Fruit fly (Drosophila melanogaster) whole organism, embryonic: ENCODE data around the gene Pak.

Experiments
- Atf-2 ChIP-seq: fragments of 200-800 bp; sonication (Bioruptor generic); optimal IDR thresholded peaks from 2 replicates; lab custom pipeline; 2016; ENCODE audit warnings: missing biosample characterization, missing genetic modification characterization
- Bteb2 ChIP-seq: fragments of 200-800 bp; sonication (Bioruptor generic); optimal IDR thresholded peaks from 2 replicates; lab custom pipeline; 2016; ENCODE audit warnings: missing biosample characterization, missing genetic modification characterization
- CG10209 ChIP-seq: fragments of 200-800 bp; sonication (Bioruptor generic); optimal IDR thresholded peaks from 3 replicates; lab custom pipeline; 2017; ENCODE audit warnings: missing biosample characterization, mild to moderate bottlenecking, missing genetic modification characterization, missing genetic modification reagents
- CG10959 ChIP-seq: fragments of 200-800 bp; sonication (Bioruptor generic); IDR thresholded peaks from 2 replicates; pipeline ENCODE4 v1.3.6; 2022; ENCODE audit warnings: missing biosample characterization, missing genetic modification characterization
- CG11696 ChIP-seq: fragments of 200-800 bp; sonication (Bioruptor generic); IDR thresholded peaks from 2 replicates; pipeline ENCODE4 v1.3.6; 2022; ENCODE audit warnings: missing biosample characterization, missing genetic modification characterization
- CG12391 ChIP-seq: fragments of 200-800 bp; sonication (Bioruptor generic); optimal IDR thresholded peaks from 3 replicates; lab custom pipeline; 2018; ENCODE audit warnings: missing biosample characterization, mild to moderate bottlenecking, missing genetic modification characterization, moderate library complexity
- CG12942 ChIP-seq: fragments of 200-800 bp; sonication (Bioruptor generic); optimal IDR thresholded peaks from 3 replicates; lab custom pipeline; 2016; ENCODE audit warnings: missing biosample characterization, missing genetic modification characterization
- CG13424 ChIP-seq: fragments of 200-800 bp; sonication (Bioruptor generic); optimal IDR thresholded peaks from 2 replicates; lab custom pipeline; 2019; ENCODE audit warnings: missing biosample characterization, mild to moderate bottlenecking, missing genetic modification characterization, moderate library complexity
- CG15514 ChIP-seq: fragments of 200-800 bp; sonication (Bioruptor generic); optimal IDR thresholded peaks from 3 replicates; lab custom pipeline; 2017; ENCODE audit warnings: missing biosample characterization, missing genetic modification characterization, mild to moderate bottlenecking, moderate library complexity, missing genetic modification reagents
- CG17385 ChIP-seq: fragments of 200-800 bp; sonication (Bioruptor generic); optimal IDR thresholded peaks from 3 replicates; lab custom pipeline; 2018; ENCODE audit warnings: missing biosample characterization, mild to moderate bottlenecking, missing genetic modification characterization
- CG17829 ChIP-seq: fragments of 200-800 bp; optimal IDR thresholded peaks from 2 replicates; lab custom pipeline; 2019; ENCODE audit warnings: missing biosample characterization, mild to moderate bottlenecking, missing genetic modification characterization, moderate library complexity
- CG2678 ChIP-seq: fragments of 200-800 bp; sonication (Bioruptor generic); optimal IDR thresholded peaks from 3 replicates; lab custom pipeline; 2019; ENCODE audit warnings: missing biosample characterization, mild to moderate bottlenecking, missing genetic modification characterization, moderate library complexity
- CG2875 ChIP-seq: fragments of 200-800 bp; sonication (Bioruptor generic); optimal IDR thresholded peaks from 2 replicates; lab custom pipeline; 2017; ENCODE audit warnings: missing biosample characterization, mild to moderate bottlenecking, missing genetic modification characterization, missing genetic modification reagents
- CG3065 ChIP-seq: fragments of 200-800 bp; sonication (Bioruptor generic); optimal IDR thresholded peaks from 2 replicates; lab custom pipeline; 2016; ENCODE audit warnings: missing biosample characterization, missing genetic modification characterization
- CG31365 ChIP-seq: fragments of 200-800 bp; sonication (Bioruptor generic); optimal IDR thresholded peaks from 2 replicates; lab custom pipeline; 2018; ENCODE audit warnings: missing biosample characterization, mild to moderate bottlenecking, missing genetic modification characterization
- CG3281 ChIP-seq: fragments of 200-800 bp; sonication (Bioruptor generic); optimal IDR thresholded peaks from 3 replicates; lab custom pipeline; 2017; ENCODE audit warnings: missing biosample characterization, mild to moderate bottlenecking, missing genetic modification characterization
- CG34422 ChIP-seq: fragments of 200-800 bp; sonication (Bioruptor generic); IDR thresholded peaks from 3 replicates; pipeline ENCODE4 v1.3.6; 2022; ENCODE audit warnings: missing biosample characterization, missing genetic modification characterization
- CG4854 ChIP-seq: fragments of 200-800 bp; sonication (Bioruptor generic); optimal IDR thresholded peaks from 2 replicates; lab custom pipeline; 2016; ENCODE audit warnings: missing biosample characterization, missing genetic modification characterization, inconsistent platforms
- CG7372 ChIP-seq: fragments of 200-800 bp; sonication (Bioruptor generic); IDR thresholded peaks from 2 replicates; pipeline ENCODE4 v1.3.6; 2022; ENCODE audit warnings: missing biosample characterization, missing genetic modification characterization
- CG7987 ChIP-seq: fragments of 200-800 bp; sonication (Bioruptor generic); optimal IDR thresholded peaks from 2 replicates; lab custom pipeline; 2018; ENCODE audit warnings: missing biosample characterization, mild to moderate bottlenecking, missing genetic modification characterization, moderate library complexity
- CG8290 ChIP-seq, 3 experiments: fragments of 200-800 bp; sonication (Bioruptor generic); optimal IDR thresholded peaks; 2 replicates each; lab custom pipeline; 2016 to 2019; ENCODE audit warnings: missing biosample characterization in 3 of 3, missing genetic modification characterization in 3 of 3, mild to moderate bottlenecking in 2 of 3, moderate library complexity in 1 of 3
- Camta ChIP-seq: fragments of 200-800 bp; sonication (Bioruptor generic); optimal IDR thresholded peaks from 2 replicates; lab custom pipeline; 2016; ENCODE audit warnings: missing biosample characterization, missing genetic modification characterization
- D ChIP-seq, 2 experiments: fragments of 200-800 bp in 1 of 2; fragments of >200 bp in 1 of 2; sonication (Bioruptor generic) in 1 of 2; optimal IDR thresholded peaks; 2 replicates in 1 of 2; 3 replicates in 1 of 2; lab custom pipeline; 2017; ENCODE audit warnings: mild to moderate bottlenecking in 1 of 2, missing biosample characterization in 1 of 2, missing genetic modification characterization in 1 of 2, missing genetic modification reagents in 1 of 2
- Eip74EF ChIP-seq, 2 experiments: fragments of 200-800 bp in 1 of 2; fragments of >200 bp in 1 of 2; sonication (Bioruptor generic) in 1 of 2; optimal IDR thresholded peaks; 2 replicates each; lab custom pipeline; 2017 to 2019; ENCODE audit warnings: missing biosample characterization in 2 of 2, missing genetic modification characterization in 2 of 2, mild to moderate bottlenecking in 1 of 2, moderate library complexity in 1 of 2
- HHEX ChIP-seq: fragments of 200-800 bp; sonication (Bioruptor generic); optimal IDR thresholded peaks from 3 replicates; lab custom pipeline; 2017; ENCODE audit warnings: missing biosample characterization, mild to moderate bottlenecking, missing genetic modification characterization, missing genetic modification reagents
- HmgZ ChIP-seq: fragments of 200-800 bp; sonication (Bioruptor generic); optimal IDR thresholded peaks from 2 replicates; lab custom pipeline; 2018; ENCODE audit warnings: missing biosample characterization, mild to moderate bottlenecking, missing genetic modification characterization
- Hr3 ChIP-seq: fragments of 200-800 bp; sonication (Bioruptor generic); optimal IDR thresholded peaks from 3 replicates; lab custom pipeline; 2016; ENCODE audit warnings: missing biosample characterization, missing genetic modification characterization
- Nf-YA ChIP-seq: fragments of 200-800 bp; sonication (Bioruptor generic); IDR thresholded peaks from 2 replicates; pipeline ENCODE4 v1.3.6; 2022; ENCODE audit warnings: missing biosample characterization, missing genetic modification characterization
- Optix ChIP-seq: fragments of 200-800 bp; sonication (Bioruptor generic); IDR thresholded peaks from 3 replicates; pipeline ENCODE4 v1.3.6; 2022; ENCODE audit warnings: missing biosample characterization, missing genetic modification characterization
- Scr ChIP-seq: fragments of 200-800 bp; sonication (Bioruptor generic); IDR thresholded peaks from 2 replicates; pipeline ENCODE4 v1.3.6; 2022; ENCODE audit warnings: missing biosample characterization, missing genetic modification characterization; ENCODE audit not compliant: partially characterized antibody
- Spps ChIP-seq: fragments of 200-800 bp; sonication (Bioruptor generic); optimal IDR thresholded peaks from 2 replicates; lab custom pipeline; 2018; ENCODE audit warnings: missing biosample characterization, mild to moderate bottlenecking, missing genetic modification characterization
- ara ChIP-seq: fragments of 200-800 bp; sonication (Bioruptor generic); IDR thresholded peaks from 2 replicates; pipeline ENCODE4 v1.3.6; 2022; ENCODE audit warnings: missing biosample characterization, missing genetic modification characterization
- br ChIP-seq: fragments of >200 bp; optimal IDR thresholded peaks from 2 replicates; lab custom pipeline; 2017
- crc ChIP-seq: fragments of 200-800 bp; sonication (Bioruptor generic); optimal IDR thresholded peaks from 2 replicates; lab custom pipeline; 2016; ENCODE audit warnings: missing biosample characterization, missing genetic modification characterization
- crol ChIP-seq: fragments of 200-800 bp; sonication (Bioruptor generic); IDR thresholded peaks from 2 replicates; pipeline ENCODE4 v1.3.6; 2022; ENCODE audit warnings: missing biosample characterization, missing genetic modification characterization
- dpn ChIP-seq, 2 experiments: fragments of 200-800 bp; sonication (Bioruptor generic); optimal IDR thresholded peaks; 3 replicates each; lab custom pipeline; 2016; ENCODE audit warnings: missing biosample characterization in 2 of 2, missing genetic modification characterization in 2 of 2
- lov ChIP-seq, 2 experiments: fragments of 200-800 bp in 1 of 2; fragments of >200 bp in 1 of 2; sonication (Bioruptor generic) in 1 of 2; IDR thresholded peaks in 1 of 2; optimal IDR thresholded peaks in 1 of 2; 2 replicates in 1 of 2; 3 replicates in 1 of 2; pipeline versions ENCODE4 v1.3.6 to Lab custom; 2017 to 2022; ENCODE audit warnings: missing biosample characterization in 1 of 2, missing genetic modification characterization in 1 of 2
- nerfin-1 ChIP-seq: fragments of 200-800 bp; sonication (Bioruptor generic); optimal IDR thresholded peaks from 3 replicates; lab custom pipeline; 2019; ENCODE audit warnings: missing biosample characterization, mild to moderate bottlenecking, missing genetic modification characterization, moderate library complexity
- p53 ChIP-seq: fragments of 200-800 bp; sonication (Bioruptor generic); optimal IDR thresholded peaks from 2 replicates; lab custom pipeline; 2016; ENCODE audit warnings: missing biosample characterization, missing genetic modification characterization
- pan ChIP-seq, 4 experiments: fragments of >200 bp in 3 of 4; fragments of 200-800 bp in 1 of 4; sonication (Bioruptor generic) in 1 of 4; optimal IDR thresholded peaks in 3 of 4; IDR thresholded peaks in 1 of 4; 2 replicates each; pipeline versions ENCODE4 v1.3.6 to Lab custom; 2017 to 2022; ENCODE audit warnings: missing biosample characterization in 2 of 4, missing genetic modification characterization in 2 of 4, mixed read lengths in 1 of 4
- prd ChIP-seq, 3 experiments: fragments of >200 bp in 2 of 3; fragments of 200-800 bp in 1 of 3; sonication (Bioruptor generic) in 1 of 3; optimal IDR thresholded peaks in 2 of 3; IDR thresholded peaks in 1 of 3; 2 replicates in 2 of 3; 3 replicates in 1 of 3; pipeline versions ENCODE4 v1.3.6 to Lab custom; 2017 to 2022; ENCODE audit warnings: missing biosample characterization in 1 of 3, missing genetic modification characterization in 1 of 3
- repo ChIP-seq: fragments of 200-800 bp; sonication (Bioruptor generic); optimal IDR thresholded peaks from 2 replicates; lab custom pipeline; 2016; ENCODE audit warnings: missing biosample characterization, missing genetic modification characterization
- salm ChIP-seq: fragments of 200-800 bp; sonication (Bioruptor generic); optimal IDR thresholded peaks from 2 replicates; lab custom pipeline; 2018; ENCODE audit warnings: missing biosample characterization, mild to moderate bottlenecking, missing genetic modification characterization
- tll ChIP-seq, 2 experiments: fragments of 200-800 bp in 1 of 2; fragments of >200 bp in 1 of 2; sonication (Bioruptor generic) in 1 of 2; optimal IDR thresholded peaks; 2 replicates each; lab custom pipeline; 2017 to 2019; ENCODE audit warnings: missing biosample characterization in 2 of 2, missing genetic modification characterization in 2 of 2, mild to moderate bottlenecking in 1 of 2, moderate library complexity in 1 of 2
- z ChIP-seq: fragments of 200-800 bp; sonication (Bioruptor generic); IDR thresholded peaks from 3 replicates; pipeline ENCODE4 v1.3.6; 2022; ENCODE audit warnings: missing biosample characterization, missing genetic modification characterization

The Pak gene

DNA sequence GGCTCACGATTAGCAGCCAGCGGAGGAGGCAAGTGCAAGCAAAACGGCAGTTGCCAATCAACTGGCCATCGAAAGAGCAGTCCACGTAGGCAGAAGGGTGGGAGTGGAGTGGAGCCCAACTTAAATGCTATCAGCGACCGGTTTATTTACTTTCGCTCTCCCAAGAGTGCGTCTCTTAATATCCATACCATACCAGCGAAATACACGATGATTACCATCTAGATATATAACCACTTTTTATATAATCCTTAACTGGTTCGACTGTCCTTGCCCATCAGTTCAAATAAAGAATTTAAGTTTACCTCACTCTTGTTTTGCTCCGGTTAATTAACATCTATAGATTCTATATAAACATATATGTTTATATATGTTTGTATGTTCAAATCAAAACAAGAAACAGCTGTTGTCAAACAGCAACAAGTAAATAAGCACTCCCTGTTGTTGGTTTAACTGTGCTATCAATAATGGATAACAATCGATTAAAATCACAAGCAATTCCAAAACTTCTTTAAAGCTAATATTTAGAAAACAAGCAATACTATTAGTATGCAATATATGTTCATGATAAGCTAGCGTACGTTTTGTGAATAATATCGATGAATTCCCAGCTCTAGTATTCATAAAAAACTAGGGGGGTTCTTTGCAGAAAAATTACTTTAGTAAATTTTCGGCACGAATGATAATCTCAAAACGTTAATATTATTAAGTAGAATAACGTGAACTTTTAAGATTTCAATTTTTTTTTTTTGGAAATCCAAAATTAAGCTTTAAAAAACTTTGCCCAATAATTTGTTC is 23.0 kb downstream of the Pak start (continued):
- TF ChIP-seq lov (optimal IDR thresholded peaks at IDR 0.05; lab: Kevin White, UChicago) (no peak), lov (GFP tag; IDR thresholded peaks at IDR 0.05; lab: Robert Waterston, UW) (no peak), Scr (peak; percentile 45), br (lab: Kevin White, UChicago) (no peak), CG31365 (tag; lab: Kevin White, UChicago) (peak; percentile 4), CG13424 (tag; lab: Kevin White, UChicago) (peak; percentile 42), CG34422 (peak; percentile 43; the same call in 1 of the 3 replicates), CG10959 (no peak), Eip74EF (GFP tag; optimal IDR thresholded peaks at IDR 0.05; lab: Kevin White, UChicago) (peak in 1 of 2 experiments; percentile 35), tll (GFP tag; optimal IDR thresholded peaks at IDR 0.05; lab: Kevin White, UChicago) (no peak), CG15514 (peak; percentile 84), CG2678 (tag; lab: Kevin White, UChicago) (peak; percentile 75), CG12942 (no peak), CG2875 (GFP tag; lab: Kevin White, UChicago) (peak; percentile 57), crc (GFP tag; lab: Kevin White, UChicago) (no peak), CG4854 (GFP tag; lab: Kevin White, UChicago) (peak; percentile 74), Nf-YA (GFP tag; lab: Robert Waterston, UW) (no peak), CG11696 (GFP tag; lab: Robert Waterston, UW) (no peak), CG12391 (tag; lab: Kevin White, UChicago) (peak; percentile 54), CG8290 (GFP tag; optimal IDR thresholded peaks at IDR 0.05; lab: Kevin White, UChicago) (no peak), CG8290 (tag; optimal IDR thresholded peaks at IDR 0.05; lab: Kevin White, UChicago) (peak in 1 of 2 experiments; percentile 87), nerfin-1 (tag; lab: Kevin White, UChicago) (peak; percentile 16), HmgZ (peak; percentile 29), CG17385 (GFP tag; lab: Kevin White, UChicago) (peak; percentile 44), CG10209 (GFP tag; lab: Kevin White, UChicago) (peak; percentile 78), HHEX (peak; percentile 73), Spps (tag; lab: Kevin White, UChicago) (no peak), CG7987 (GFP tag; lab: Kevin White, UChicago) (peak; percentile 79), D (optimal IDR thresholded peaks at IDR 0.05; lab: Kevin White, UChicago) (no peak), D (GFP tag; optimal IDR thresholded peaks at IDR 0.05; lab: Kevin White, UChicago) (no peak), ara (GFP tag; lab: Robert Waterston, UW) (0 out of 2 replicates have a peak, but pooled peaks have one; percentile 26), crol (GFP tag; lab: Robert Waterston, UW) (no peak), prd (optimal IDR thresholded peaks at IDR 0.05; lab: Kevin White, UChicago) (no peak), prd (GFP tag; IDR thresholded peaks at IDR 0.05; lab: Robert Waterston, UW) (peak; percentile 24; the same call in 1 of the 3 replicates), CG3065 (no peak), repo (no peak), Hr3 (GFP tag; lab: Kevin White, UChicago) (peak; percentile 2), Bteb2 (GFP tag; lab: Kevin White, UChicago) (peak; percentile 24), CG3281 (GFP tag; lab: Kevin White, UChicago) (peak; percentile 63), Atf-2 (GFP tag; lab: Kevin White, UChicago) (no peak), dpn (GFP tag; optimal IDR thresholded peaks at IDR 0.05; lab: Kevin White, UChicago) (peak; percentile 4 to 34), z (no peak), pan (optimal IDR thresholded peaks at IDR 0.05; lab: Kevin White, UChicago) (no peak), pan (GFP tag; optimal IDR thresholded peaks at IDR 0.05 in 1 of 2, IDR thresholded peaks at IDR 0.05 in 1 of 2) (no peak), CG7372 (GFP tag; lab: Robert Waterston, UW) (no peak), CG17829 (tag; lab: Kevin White, UChicago) (peak; percentile 42), Optix (GFP tag; lab: Robert Waterston, UW) (no peak), salm (tag; lab: Kevin White, UChicago) (no peak), p53 (no peak), Camta (GFP tag; lab: Kevin White, UChicago) (peak; percentile 16)
